Worm (Caenorhabditis elegans) whole organism, L3 larva: ENCODE data around the gene hlh-10.
A peak's percentile ranks its signal among the peaks of the same experiment; 100 is the strongest.

Experiments
- R02D3.7 ChIP-seq: fragments of 150-350 bp; optimal IDR thresholded peaks from 2 replicates; lab custom pipeline; 2014; ENCODE audit warnings: missing biosample characterization, missing genetic modification characterization
- ama-1 ChIP-seq: fragments of 150-350 bp; optimal IDR thresholded peaks from 2 replicates; lab custom pipeline; 2018
- ceh-16 ChIP-seq: sonication (generic microtip); optimal IDR thresholded peaks from 2 replicates; lab custom pipeline; 2017; ENCODE audit warnings: missing biosample characterization, missing genetic modification characterization
- egl-27 ChIP-seq: sonication (generic microtip); optimal IDR thresholded peaks from 4 replicates; lab custom pipeline; 2017; ENCODE audit warnings: missing biosample characterization, missing genetic modification reagents, missing genetic modification characterization
- elt-1 ChIP-seq: fragments of 150-350 bp; optimal IDR thresholded peaks from 2 replicates; lab custom pipeline; 2014; ENCODE audit warnings: missing biosample characterization, missing genetic modification characterization
- elt-2 ChIP-seq: sonication (generic microtip); optimal IDR thresholded peaks from 2 replicates; lab custom pipeline; 2016; ENCODE audit warnings: missing genetic modification reagents, mild to moderate bottlenecking, missing genetic modification characterization, missing compliant biosample characterization
- elt-3 ChIP-seq, 3 experiments: fragments of 150-350 bp in 1 of 3; sonication (generic microtip) in 2 of 3; optimal IDR thresholded peaks; 2 replicates in 2 of 3; 4 replicates in 1 of 3; lab custom pipeline; 2014 to 2017; ENCODE audit warnings: missing biosample characterization in 3 of 3, missing genetic modification characterization in 3 of 3
- fkh-2 ChIP-seq: fragments of 150-350 bp; optimal IDR thresholded peaks from 2 replicates; lab custom pipeline; 2014; ENCODE audit warnings: missing biosample characterization, missing genetic modification reagents, missing genetic modification characterization
- hmg-11 ChIP-seq: sonication (generic microtip); optimal IDR thresholded peaks from 2 replicates; lab custom pipeline; 2016; ENCODE audit warnings: missing genetic modification characterization, missing compliant biosample characterization
- jun-1 ChIP-seq: fragments of 150-350 bp; optimal IDR thresholded peaks from 2 replicates; lab custom pipeline; 2014; ENCODE audit warnings: missing biosample characterization, missing genetic modification reagents, missing genetic modification characterization
- lin-15B ChIP-seq: fragments of 150-350 bp; optimal IDR thresholded peaks from 2 replicates; lab custom pipeline; 2014; ENCODE audit warnings: missing biosample characterization, missing genetic modification characterization
- lsy-12 ChIP-seq: sonication (generic microtip); optimal IDR thresholded peaks from 2 replicates; lab custom pipeline; 2016; ENCODE audit warnings: mild to moderate bottlenecking, missing genetic modification characterization, missing compliant biosample characterization
- mdl-1 ChIP-seq: fragments of 150-350 bp; optimal IDR thresholded peaks from 2 replicates; lab custom pipeline; 2014; ENCODE audit warnings: missing biosample characterization, missing genetic modification characterization
- nfya-1 ChIP-seq: sonication (generic microtip); optimal IDR thresholded peaks from 2 replicates; lab custom pipeline; 2017; ENCODE audit warnings: missing genetic modification characterization, mild to moderate bottlenecking, missing compliant biosample characterization, antibody characterized with exemption, moderate library complexity; ENCODE audit not compliant: insufficient read depth
- nhr-11 ChIP-seq: fragments of 150-350 bp; optimal IDR thresholded peaks from 2 replicates; lab custom pipeline; 2014; ENCODE audit warnings: missing biosample characterization, missing genetic modification characterization
- nhr-12 ChIP-seq: fragments of 150-350 bp; optimal IDR thresholded peaks from 2 replicates; lab custom pipeline; 2014; ENCODE audit warnings: missing biosample characterization, missing genetic modification characterization
- nhr-237 ChIP-seq: fragments of 150-350 bp; optimal IDR thresholded peaks from 2 replicates; lab custom pipeline; 2014; ENCODE audit warnings: missing biosample characterization, missing genetic modification characterization
- nhr-43 ChIP-seq: sonication (generic microtip); optimal IDR thresholded peaks from 2 replicates; lab custom pipeline; 2016; ENCODE audit warnings: mild to moderate bottlenecking, missing genetic modification characterization, missing compliant biosample characterization; ENCODE audit not compliant: poor library complexity, severe bottlenecking
- nhr-67 ChIP-seq: fragments of 150-350 bp; optimal IDR thresholded peaks from 2 replicates; lab custom pipeline; 2014; ENCODE audit warnings: missing biosample characterization, missing genetic modification characterization
- pha-4 ChIP-seq: fragments of 150-350 bp; optimal IDR thresholded peaks from 2 replicates; lab custom pipeline; 2014; ENCODE audit warnings: missing biosample characterization, missing genetic modification reagents, missing genetic modification characterization
- pqm-1 ChIP-seq: fragments of 150-350 bp; optimal IDR thresholded peaks from 2 replicates; lab custom pipeline; 2017; ENCODE audit warnings: missing biosample characterization, missing genetic modification characterization, inconsistent platforms
- sea-2 ChIP-seq: fragments of 150-350 bp; sonication (generic microtip); optimal IDR thresholded peaks from 4 replicates; lab custom pipeline; 2014; ENCODE audit warnings: missing biosample characterization, missing genetic modification reagents, missing genetic modification characterization
- snpc-4 ChIP-seq: fragments of 150-350 bp; optimal IDR thresholded peaks from 2 replicates; lab custom pipeline; 2014; ENCODE audit warnings: missing biosample characterization, missing genetic modification characterization
- tbx-2 ChIP-seq: sonication (generic microtip); optimal IDR thresholded peaks from 2 replicates; lab custom pipeline; 2016; ENCODE audit warnings: mild to moderate bottlenecking, missing genetic modification characterization, missing compliant biosample characterization
- unc-39 ChIP-seq: sonication (generic microtip); optimal IDR thresholded peaks from 4 replicates; lab custom pipeline; 2017; ENCODE audit warnings: missing biosample characterization, missing genetic modification characterization
- unc-62 ChIP-seq: fragments of 150-350 bp; sonication (generic microtip); optimal IDR thresholded peaks from 4 replicates; lab custom pipeline; 2014; ENCODE audit warnings: missing biosample characterization, missing genetic modification reagents, missing genetic modification characterization
- zag-1 ChIP-seq: fragments of 150-350 bp; optimal IDR thresholded peaks from 2 replicates; lab custom pipeline; 2014; ENCODE audit warnings: missing biosample characterization, missing genetic modification characterization
- ztf-11 ChIP-seq: fragments of 150-350 bp; optimal IDR thresholded peaks from 2 replicates; lab custom pipeline; 2014; ENCODE audit warnings: missing biosample characterization, missing genetic modification characterization
- ztf-4 ChIP-seq: fragments of 150-350 bp; optimal IDR thresholded peaks from 2 replicates; lab custom pipeline; 2014; ENCODE audit warnings: missing biosample characterization, missing genetic modification characterization

Gene hlh-10

ce11 chrV:9261492-9261891 is 20.5 kb downstream of the hlh-10 start, which contains the start of gene nhr-36:
Gene nhr-36, minus strand, starts transcription at chrV:9261592.
- TF ChIP-seq tbx-2 (tag; lab: Kevin White, UChicago) (no peak), jun-1 (tag; lab: Kevin White, UChicago) (no peak), nhr-67 (tag; lab: Kevin White, UChicago) (no peak), snpc-4 (tag; lab: Kevin White, UChicago) (no peak), nhr-12 (no peak), egl-27 (tag; lab: Kevin White, UChicago) (no peak), elt-1 (tag; lab: Kevin White, UChicago) (no peak), elt-3 (tag; optimal IDR thresholded peaks at IDR 0.05; lab: Kevin White, UChicago) (no peak), elt-2 (tag; lab: Kevin White, UChicago) (no peak), hmg-11 (tag; lab: Kevin White, UChicago) (no peak), pha-4 (no peak), R02D3.7 (no peak), pqm-1 (tag; lab: Kevin White, UChicago) (no peak)

- TF ChIP-seq ztf-11 (no peak), fkh-2 (tag; lab: Kevin White, UChicago) (no peak)
These were observed 21.6 kb downstream of the hlh-10 start for ce11 chrV:9260411-9260810.

ce11 chrV:9257467-9257866 is 24.5 kb downstream of the hlh-10 start, which contains the start of gene F07C3.16:
Gene F07C3.16, minus strand, starts transcription at chrV:9257567.
- TF ChIP-seq nhr-67 (tag; lab: Kevin White, UChicago): no peak
- no peak for TF ChIP-seq nhr-43 (tag; lab: Kevin White, UChicago)

- TF ChIP-seq hmg-11 (tag; lab: Kevin White, UChicago): no peak
- TF ChIP-seq mdl-1: no peak
- no peak for TF ChIP-seq lsy-12 (tag; lab: Kevin White, UChicago)
- peak; percentile 85 for TF ChIP-seq pqm-1 (tag; lab: Kevin White, UChicago)
- no peak for TF ChIP-seq snpc-4 (tag; lab: Kevin White, UChicago)
- no peak for TF ChIP-seq zag-1
- no peak for TF ChIP-seq unc-39 (tag; lab: Kevin White, UChicago)
- TF ChIP-seq nfya-1 (tag; lab: Kevin White, UChicago): no peak
- no peak for TF ChIP-seq nhr-237 (tag; lab: Kevin White, UChicago)
- TF ChIP-seq ceh-16 (tag; lab: Kevin White, UChicago): no peak
- TF ChIP-seq sea-2 (GFP tag; lab: Kevin White, UChicago): no peak
- no peak for TF ChIP-seq jun-1 (tag; lab: Kevin White, UChicago)
- no peak for TF ChIP-seq ztf-4 (tag; lab: Kevin White, UChicago)
- no peak for TF ChIP-seq nhr-67 (tag; lab: Kevin White, UChicago)
- TF ChIP-seq pha-4: peak; percentile 79
- peak; percentile 92 for TF ChIP-seq elt-2 (tag; lab: Kevin White, UChicago)
- TF ChIP-seq, all 47 proteins: peak for 3
These were observed 26.5 kb downstream of the hlh-10 start for ce11 chrV:9255480-9255879.

ce11 chrV:9254012-9254696 is 27.9 kb downstream of the hlh-10 start, which contains the start of gene F07C3.9:
Gene F07C3.9, minus strand, starts transcription at chrV:9254646.
- TF ChIP-seq ama-1 (lab: Kevin White, UChicago): no peak
- no peak for TF ChIP-seq nhr-43 (tag; lab: Kevin White, UChicago)
- TF ChIP-seq pha-4: peak; percentile 60
- peak; percentile 87 for TF ChIP-seq elt-2 (tag; lab: Kevin White, UChicago)
- no peak for TF ChIP-seq lin-15B (tag; lab: Kevin White, UChicago)
- TF ChIP-seq nhr-237 (tag; lab: Kevin White, UChicago): no peak
- no peak for TF ChIP-seq unc-62 (GFP tag; lab: Kevin White, UChicago)
- peak; percentile 95 for TF ChIP-seq pqm-1 (tag; lab: Kevin White, UChicago)

- TF ChIP-seq nhr-11 (tag; lab: Kevin White, UChicago) (no peak), unc-39 (tag; lab: Kevin White, UChicago) (no peak)
These were observed 32.1 kb downstream of the hlh-10 start, which contains the start of gene ptd-2 for ce11 chrV:9249932-9250331. Gene ptd-2, plus strand, starts transcription at chrV:9250232.
